Worm (Caenorhabditis elegans): Measurements from ENCODE around the gene nekl-4.

DNA sequence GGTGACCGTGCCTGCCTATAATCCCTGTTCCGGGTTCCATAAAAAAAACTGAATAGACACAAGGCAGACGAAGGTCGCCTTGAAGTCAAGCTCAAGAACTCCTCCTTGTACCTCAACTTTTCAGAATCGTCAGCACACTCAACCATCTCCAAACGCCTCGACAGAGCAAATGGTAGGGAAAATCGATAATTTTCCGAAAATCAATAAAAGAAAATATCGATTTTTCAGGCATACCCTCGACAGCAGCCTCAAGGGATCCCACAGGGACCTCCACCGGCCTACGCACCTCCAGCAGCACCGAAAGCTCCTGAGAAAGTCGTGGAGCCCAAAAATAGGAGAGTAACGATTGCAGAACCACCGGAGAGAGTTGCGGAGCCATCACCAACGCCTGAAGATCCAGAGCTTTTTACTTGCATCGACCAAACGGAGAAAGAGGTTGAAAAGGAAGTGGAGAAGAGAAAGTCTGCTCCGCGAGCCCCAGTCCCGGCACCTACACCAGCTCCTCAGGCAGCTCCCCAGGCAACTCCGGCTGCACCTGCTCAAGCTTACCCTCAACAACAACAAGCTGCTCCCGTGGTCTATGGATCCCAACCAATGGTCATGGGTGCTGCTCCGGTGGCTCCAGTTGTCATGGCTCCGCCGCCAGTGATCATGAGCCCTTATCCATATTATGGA lies 37.7 kb downstream of the nekl-4 start:
- TF ChIP-seq dpl-1 (GFP tag; optimal IDR thresholded peaks at IDR 0.05) (no peak), unc-62 (GFP tag; optimal IDR thresholded peaks at IDR 0.05 in 1 of 2) (no peak), unc-62 (tag; optimal IDR thresholded peaks at IDR 0.05) (no peak), ama-1 (optimal IDR thresholded peaks at IDR 0.05) (no peak), lin-15B (tag; optimal IDR thresholded peaks at IDR 0.05) (no peak), ces-1 (GFP tag; optimal IDR thresholded peaks at IDR 0.05) (no peak), lin-39 (tag; optimal IDR thresholded peaks at IDR 0.05) (no peak), lin-1 (GFP tag; IDR thresholded peaks at IDR 0.05) (no peak), mdt-29 (GFP tag; IDR thresholded peaks at IDR 0.05) (no peak), lin-13 (GFP tag; optimal IDR thresholded peaks at IDR 0.05) (no peak), aly-2 (tag; optimal IDR thresholded peaks at IDR 0.05) (no peak), fkh-10 (GFP tag; optimal IDR thresholded peaks at IDR 0.05) (no peak), skn-1 (tag; optimal IDR thresholded peaks at IDR 0.05) (no peak)

Measured in whole organism, L4 larva.